Fruit fly (Drosophila melanogaster): ENCODE measurements around the gene Raf.

Gene Raf

DNA sequence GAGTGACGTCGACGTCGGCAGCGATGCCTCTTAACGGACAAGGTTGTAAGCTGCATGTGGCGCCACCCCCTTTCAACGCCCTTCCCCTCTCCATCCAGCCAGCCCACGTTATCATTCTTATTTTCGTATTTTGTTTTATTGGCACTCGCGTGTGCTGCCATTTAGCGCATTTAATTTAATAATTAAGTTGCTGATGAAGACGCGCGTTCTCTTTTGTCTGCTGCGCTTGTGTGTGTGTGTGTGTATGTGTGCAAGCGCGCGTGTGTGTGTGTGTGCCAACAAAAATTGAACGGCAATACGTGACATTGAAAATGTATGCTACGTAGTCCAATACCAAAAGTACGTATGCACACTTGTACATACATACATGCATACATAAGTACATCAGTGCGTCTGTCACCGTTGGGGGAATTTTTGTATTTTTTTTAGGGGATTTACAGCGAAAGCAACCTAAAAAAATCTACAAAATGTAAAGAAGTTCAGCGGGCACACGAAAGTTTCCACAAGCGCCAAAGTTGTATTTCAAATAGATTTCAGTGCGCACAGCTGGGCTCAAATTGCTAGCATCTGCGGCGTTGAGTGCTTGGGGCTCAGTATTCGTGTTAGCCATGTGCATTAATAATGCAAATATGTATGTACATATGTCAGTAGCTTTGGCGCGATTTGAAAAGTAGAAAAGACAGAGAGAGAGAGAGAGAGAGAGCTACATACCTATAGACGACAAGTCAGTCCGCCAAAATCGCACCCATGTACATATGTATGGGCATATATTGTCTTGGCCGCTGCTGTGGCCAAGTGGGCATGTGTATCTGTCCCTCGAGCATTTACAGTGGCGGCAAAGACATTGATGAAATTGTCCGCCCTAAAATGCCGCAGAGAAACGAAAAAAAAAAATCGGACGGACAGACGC lies 6.6 kb downstream of the Raf start (continued):
- TF ChIP-seq CG12769 (tag; optimal IDR thresholded peaks at IDR 0.05) (peak; percentile 81), CTCF (GFP tag; optimal IDR thresholded peaks at IDR 0.05) (peak; percentile 38), CG18619 (GFP tag; optimal IDR thresholded peaks at IDR 0.05) (peak; percentile 74), CG16815 (GFP tag; optimal IDR thresholded peaks at IDR 0.05) (peak; percentile 75), CG2202 (tag; optimal IDR thresholded peaks at IDR 0.05) (peak; percentile 52), trh (GFP tag; optimal IDR thresholded peaks at IDR 0.05) (peak; percentile 21), CG11504 (tag; optimal IDR thresholded peaks at IDR 0.05) (peak; percentile 87), CG1233 (GFP tag; optimal IDR thresholded peaks at IDR 0.05) (peak; percentile 78), ash1 (GFP tag; optimal IDR thresholded peaks at IDR 0.05) (no peak), CG18262 (tag; optimal IDR thresholded peaks at IDR 0.05) (peak; percentile 86), Scr (GFP tag; IDR thresholded peaks at IDR 0.05; ENCODE audit: partially characterized antibody) (no peak), Sin3A (optimal IDR thresholded peaks at IDR 0.05) (no peak), sug (tag; optimal IDR thresholded peaks at IDR 0.05) (peak; percentile 51), CG14667 (GFP tag; IDR thresholded peaks at IDR 0.05) (peak; percentile 47), salm (tag; optimal IDR thresholded peaks at IDR 0.05) (peak; percentile 55), Drgx (GFP tag; IDR thresholded peaks at IDR 0.05) (peak; percentile 78), CG11723 (GFP tag; optimal IDR thresholded peaks at IDR 0.05) (peak; percentile 55), psq (GFP tag; optimal IDR thresholded peaks at IDR 0.05) (peak; percentile 1), CG10366 (GFP tag; IDR thresholded peaks at IDR 0.05) (peak; percentile 68), CG1647 (GFP tag; optimal IDR thresholded peaks at IDR 0.05) (peak; percentile 56), Neu2 (GFP tag; optimal IDR thresholded peaks at IDR 0.05; ENCODE audit: borderline replicate concordance) (no peak), slp2 (GFP tag; optimal IDR thresholded peaks at IDR 0.05) (peak; percentile 86), CG30020 (tag; optimal IDR thresholded peaks at IDR 0.05) (peak; percentile 41), CG3838 (GFP tag; optimal IDR thresholded peaks at IDR 0.05) (peak; percentile 53), CG11085 (GFP tag; IDR thresholded peaks at IDR 0.05) (peak; percentile 53; the same call in 1 of the 2 replicates), Ptx1 (GFP tag; IDR thresholded peaks at IDR 0.05) (peak; percentile 91), C15 (GFP tag; IDR thresholded peaks at IDR 0.05) (peak; percentile 59; the same call in 1 of the 3 replicates), CG15479 (GFP tag; optimal IDR thresholded peaks at IDR 0.05) (no peak), dati (GFP tag; IDR thresholded peaks at IDR 0.05) (no peak), CG12071 (GFP tag; optimal IDR thresholded peaks at IDR 0.05) (peak; percentile 86), ase (GFP tag; IDR thresholded peaks at IDR 0.05) (peak; percentile 56; the same call in 2 of the 3 replicates), tll (GFP tag; optimal IDR thresholded peaks at IDR 0.05) (no peak), Lpt (GFP tag; optimal IDR thresholded peaks at IDR 0.05) (no peak), Bdp1 (GFP tag; optimal IDR thresholded peaks at IDR 0.05) (peak; percentile 71), prd (optimal IDR thresholded peaks at IDR 0.05) (no peak), prd (GFP tag; IDR thresholded peaks at IDR 0.05) (peak; percentile 90), CG31224 (GFP tag; IDR thresholded peaks at IDR 0.05) (peak; percentile 68; the same call in 1 of the 2 replicates), ERR (GFP tag; optimal IDR thresholded peaks at IDR 0.05) (peak; percentile 32), Fer3 (tag; optimal IDR thresholded peaks at IDR 0.05) (peak; percentile 76), kah (GFP tag; optimal IDR thresholded peaks at IDR 0.05) (peak; percentile 61), CG9797 (GFP tag; optimal IDR thresholded peaks at IDR 0.05) (no peak), vfl (GFP tag; optimal IDR thresholded peaks at IDR 0.05) (peak; percentile 55), grn (GFP tag; optimal IDR thresholded peaks at IDR 0.05) (no peak), chinmo (GFP tag; IDR thresholded peaks at IDR 0.05; ENCODE audit: partially characterized antibody) (peak; percentile 83), crp (GFP tag; optimal IDR thresholded peaks at IDR 0.05) (peak in 1 of 2 experiments; percentile 34), cg (GFP tag; optimal IDR thresholded peaks at IDR 0.05) (peak; percentile 73), CG9215 (GFP tag; IDR thresholded peaks at IDR 0.05) (peak; percentile 70; the same call in 1 of the 2 replicates), al (GFP tag; IDR thresholded peaks at IDR 0.05) (peak; percentile 76), HmgZ (tag; optimal IDR thresholded peaks at IDR 0.05) (peak; percentile 60)
